Worm (Caenorhabditis elegans) whole organism, young adult: Measurements from ENCODE around the gene F55G1.15.
A peak's percentile ranks its signal among the peaks of the same experiment; 100 is the strongest.

ENCODE experiments used
- C06A6.2 ChIP-seq: fragments of 200-800 bp; sonication (Bioruptor generic); conservative IDR thresholded peaks from 2 replicates; pipeline ENCODE4 v1.3.6; 2022; ENCODE audit warnings: missing genetic modification characterization, missing compliant biosample characterization
- dpff-1 ChIP-seq: sonication (generic microtip); optimal IDR thresholded peaks from 2 replicates; lab custom pipeline; 2017; ENCODE audit warnings: mild to moderate bottlenecking, missing genetic modification characterization, missing compliant biosample characterization
- egl-44 ChIP-seq: fragments of 200-800 bp; sonication (Bioruptor generic); IDR thresholded peaks from 2 replicates; pipeline ENCODE4 v1.3.6; 2022; ENCODE audit warnings: missing genetic modification reagents, missing genetic modification characterization, missing compliant biosample characterization
- mel-28 ChIP-seq: sonication (generic microtip); optimal IDR thresholded peaks from 2 replicates; lab custom pipeline; 2016; ENCODE audit warnings: borderline replicate concordance, mild to moderate bottlenecking, missing genetic modification characterization, missing compliant biosample characterization
- rec-8 ChIP-seq, 2 experiments: sonication (generic microtip); optimal IDR thresholded peaks; 2 replicates each; lab custom pipeline; 2016; ENCODE audit warnings: mild to moderate bottlenecking in 2 of 2, missing genetic modification characterization in 2 of 2, missing genetic modification reagents in 2 of 2, missing genotype in 2 of 2, missing biosample characterization in 1 of 2, missing compliant biosample characterization in 1 of 2, moderate library complexity in 1 of 2
- sdz-38 ChIP-seq: sonication (generic microtip); optimal IDR thresholded peaks from 2 replicates; lab custom pipeline; 2016; ENCODE audit warnings: missing genotype, missing genetic modification characterization, missing compliant biosample characterization
- tbp1 ChIP-seq: fragments of 200-800 bp; sonication (Bioruptor generic); optimal IDR thresholded peaks from 2 replicates; lab custom pipeline; 2018; ENCODE audit warnings: mild to moderate bottlenecking, missing genetic modification characterization, missing compliant biosample characterization
- unc-62 ChIP-seq: fragments of 150-350 bp; optimal IDR thresholded peaks from 2 replicates; lab custom pipeline; 2014; ENCODE audit warnings: missing biosample characterization, missing genetic modification reagents, missing genetic modification characterization

DNA sequence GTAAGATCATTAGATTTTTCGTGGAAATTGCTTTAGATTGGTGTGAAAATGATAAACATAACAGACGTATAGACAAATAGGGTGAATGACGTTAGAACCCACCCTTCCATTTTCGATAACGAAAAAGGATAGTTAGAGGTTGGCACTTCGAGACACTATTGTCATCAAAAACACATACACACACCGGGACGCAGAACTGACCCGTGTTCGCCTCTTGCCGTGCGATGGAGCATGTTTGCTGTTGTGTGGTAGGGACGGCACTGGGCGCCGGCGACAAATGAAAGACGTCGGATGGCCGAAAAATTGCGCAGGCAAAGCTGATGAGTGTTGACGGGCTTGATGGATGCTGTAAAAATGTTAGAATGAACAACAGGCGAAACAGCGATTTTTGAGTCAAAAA is 48.6 kb upstream of the F55G1.15 start:
- no peak for TF ChIP-seq mel-28 (tag; lab: Kevin White, UChicago)
- TF ChIP-seq egl-44, result no peak
- no peak for TF ChIP-seq dpff-1 (tag; lab: Kevin White, UChicago)
- TF ChIP-seq tbp1, result peak; percentile 12
- no peak for TF ChIP-seq rec-8 (tag; optimal IDR thresholded peaks at IDR 0.05; lab: Kevin White, UChicago)
- no peak for TF ChIP-seq sdz-38 (tag; lab: Kevin White, UChicago)
- TF ChIP-seq unc-62 (GFP tag; lab: Kevin White, UChicago), result no peak
- no peak for TF ChIP-seq C06A6.2 (GFP tag; lab: Robert Waterston, UW)
